Fruit fly (Drosophila melanogaster): ENCODE results near the gene Nnk.

Gene Nnk

DNA sequence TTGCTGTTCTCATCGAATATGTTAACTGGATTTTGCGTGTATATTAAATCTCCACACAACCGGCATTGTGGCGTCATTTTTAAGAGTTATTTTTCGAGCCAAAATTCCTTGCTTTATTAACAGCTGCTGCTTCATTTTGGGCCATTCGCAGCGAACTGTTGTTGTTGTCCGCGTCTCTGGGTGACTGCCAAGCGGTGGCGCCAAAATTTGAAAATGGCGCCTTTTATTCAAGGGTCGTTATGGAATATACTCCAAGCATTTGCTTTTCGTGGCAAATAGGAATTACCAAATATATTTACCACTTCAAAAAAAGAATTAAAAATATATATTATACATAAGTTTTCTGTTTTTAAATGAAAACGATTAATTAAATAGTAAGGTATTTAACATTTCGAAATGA, at the start of gene Nnk:
Gene Nnk (minus strand): TSS at position 158 of the 400 bp plus-strand sequence.
- TF ChIP-seq Sin3A (optimal IDR thresholded peaks at IDR 0.05) (no peak), h (optimal IDR thresholded peaks at IDR 0.05) (no peak), ttk (optimal IDR thresholded peaks at IDR 0.05) (no peak), psq (optimal IDR thresholded peaks at IDR 0.05) (no peak), Myc (optimal IDR thresholded peaks at IDR 0.05) (no peak), insv (optimal IDR thresholded peaks at IDR 0.05) (no peak)

DNA sequence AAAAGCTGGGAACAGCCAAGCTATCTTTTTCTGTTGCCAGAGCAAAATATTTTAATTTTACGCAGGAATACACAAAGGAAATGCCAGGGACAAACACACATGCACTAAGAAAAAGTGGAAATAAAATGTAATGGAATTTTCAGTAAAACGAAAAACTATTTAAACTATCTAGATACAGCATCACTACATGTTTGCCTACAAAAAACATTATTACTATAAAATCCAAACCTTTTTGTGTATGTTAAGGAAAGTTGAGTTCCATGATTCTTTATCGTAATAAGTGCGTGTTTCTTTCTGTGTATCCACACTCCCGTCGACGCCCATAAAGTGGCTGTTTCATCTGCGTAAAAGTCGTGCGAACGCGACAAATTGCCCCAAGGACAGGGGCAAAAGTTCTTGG, 44.1 kb upstream of the Nnk start:
- TF ChIP-seq h (optimal IDR thresholded peaks at IDR 0.05) = no peak
- TF ChIP-seq psq (optimal IDR thresholded peaks at IDR 0.05) = no peak
- TF ChIP-seq Myc (optimal IDR thresholded peaks at IDR 0.05) = no peak
- no peak for TF ChIP-seq ttk (optimal IDR thresholded peaks at IDR 0.05)
- no peak for TF ChIP-seq Sin3A (optimal IDR thresholded peaks at IDR 0.05)
- TF ChIP-seq insv (optimal IDR thresholded peaks at IDR 0.05) = no peak

DNA sequence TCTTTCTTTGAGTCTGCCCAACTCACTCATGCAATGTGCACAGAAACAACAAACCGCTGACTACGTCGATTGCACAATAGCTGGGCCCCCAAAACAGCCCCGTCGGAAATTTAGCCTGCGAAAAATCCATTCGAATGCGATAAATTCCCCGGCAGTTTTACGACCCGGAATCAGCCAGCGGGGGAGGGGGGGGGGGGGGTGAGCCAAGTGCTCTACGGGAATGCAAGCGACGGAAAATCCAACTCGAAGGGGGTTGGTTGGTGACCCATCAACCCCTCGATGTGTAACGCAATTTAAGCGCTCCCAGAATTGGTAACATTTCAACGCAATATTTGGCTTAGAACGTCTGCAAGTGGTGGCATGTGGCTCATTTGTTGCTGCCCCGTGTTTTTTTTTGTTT, 41.9 kb upstream of the Nnk start:
- TF ChIP-seq ttk (optimal IDR thresholded peaks at IDR 0.05) = no peak
- no peak for TF ChIP-seq insv (optimal IDR thresholded peaks at IDR 0.05)
- no peak for TF ChIP-seq Myc (optimal IDR thresholded peaks at IDR 0.05)
- TF ChIP-seq h (optimal IDR thresholded peaks at IDR 0.05) = no peak
- no peak for TF ChIP-seq Sin3A (optimal IDR thresholded peaks at IDR 0.05)
- TF ChIP-seq psq (optimal IDR thresholded peaks at IDR 0.05) = no peak

DNA sequence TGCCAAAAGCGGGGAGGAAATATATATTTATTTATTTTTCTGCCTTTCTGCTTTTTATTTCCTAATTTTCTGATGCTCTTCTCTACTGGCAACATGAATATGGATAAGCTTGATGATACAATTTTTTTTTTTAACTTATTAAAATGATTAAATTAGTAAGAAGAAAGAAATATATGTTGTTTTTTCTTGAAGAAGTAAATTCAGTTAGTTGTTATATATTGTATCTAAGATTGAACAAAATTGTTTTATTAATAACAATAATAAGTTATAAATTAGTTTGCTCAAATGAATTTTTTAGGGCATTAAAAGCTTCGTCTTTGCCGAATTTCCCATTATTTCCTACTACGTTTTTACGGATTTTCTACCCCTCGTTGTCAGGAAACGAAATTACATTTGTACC, 25.5 kb upstream of the Nnk start:
- TF ChIP-seq insv (optimal IDR thresholded peaks at IDR 0.05) (no peak), Sin3A (optimal IDR thresholded peaks at IDR 0.05) (no peak), ttk (optimal IDR thresholded peaks at IDR 0.05) (no peak), Myc (optimal IDR thresholded peaks at IDR 0.05) (no peak), psq (optimal IDR thresholded peaks at IDR 0.05) (no peak), h (optimal IDR thresholded peaks at IDR 0.05) (no peak)

DNA sequence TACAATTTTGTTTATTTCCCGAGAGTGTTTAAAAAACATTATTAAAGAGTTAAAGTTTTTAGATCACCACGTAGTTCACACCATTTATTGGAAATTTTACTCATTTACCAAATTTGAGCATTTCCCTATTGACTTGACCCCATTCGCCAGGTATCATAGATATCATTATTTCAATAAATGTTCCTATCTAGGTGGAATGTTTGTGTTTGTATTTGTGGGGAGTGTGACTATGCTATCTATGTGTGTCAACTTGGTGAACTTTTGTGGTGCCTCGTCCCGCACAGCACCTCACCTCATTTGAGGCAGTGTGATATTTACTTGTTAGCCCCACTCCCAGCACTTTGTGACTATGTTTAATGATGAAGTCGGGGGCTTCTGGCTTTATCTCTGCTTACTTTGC, 23.6 kb upstream of the Nnk start:
- TF ChIP-seq psq (optimal IDR thresholded peaks at IDR 0.05) (no peak), ttk (optimal IDR thresholded peaks at IDR 0.05) (no peak)

DNA sequence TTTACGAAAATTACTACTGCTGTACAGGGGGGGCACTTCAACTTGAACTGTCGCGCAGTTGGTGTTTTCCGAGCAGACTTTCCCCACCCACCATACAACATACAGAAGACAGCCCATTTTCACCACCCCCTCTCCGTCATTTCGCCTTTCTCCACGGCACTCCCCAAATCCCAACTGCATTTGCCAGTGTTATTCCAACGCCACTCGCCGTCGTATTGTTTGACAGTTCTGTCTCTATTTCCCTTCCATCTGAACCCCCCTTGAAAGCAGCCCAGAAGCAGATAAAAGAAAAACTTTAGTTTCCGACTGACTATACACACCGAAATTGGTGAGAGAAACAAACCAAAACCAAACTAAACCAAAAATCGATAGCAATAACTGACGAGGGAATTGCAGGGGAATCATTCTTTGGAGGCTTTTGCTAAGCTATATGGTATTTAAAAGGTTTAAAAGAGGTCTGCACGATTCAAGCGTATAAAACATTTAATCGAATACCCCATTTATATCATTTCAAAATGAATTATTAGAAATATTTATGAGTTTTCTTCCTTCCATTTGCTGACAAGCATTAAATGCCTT, 22.1 kb upstream of the Nnk start:
- TF ChIP-seq Sin3A (optimal IDR thresholded peaks at IDR 0.05) (no peak), insv (optimal IDR thresholded peaks at IDR 0.05) (no peak), Myc (optimal IDR thresholded peaks at IDR 0.05) (no peak), h (optimal IDR thresholded peaks at IDR 0.05) (no peak), ttk (optimal IDR thresholded peaks at IDR 0.05) (no peak), psq (optimal IDR thresholded peaks at IDR 0.05) (no peak)

DNA sequence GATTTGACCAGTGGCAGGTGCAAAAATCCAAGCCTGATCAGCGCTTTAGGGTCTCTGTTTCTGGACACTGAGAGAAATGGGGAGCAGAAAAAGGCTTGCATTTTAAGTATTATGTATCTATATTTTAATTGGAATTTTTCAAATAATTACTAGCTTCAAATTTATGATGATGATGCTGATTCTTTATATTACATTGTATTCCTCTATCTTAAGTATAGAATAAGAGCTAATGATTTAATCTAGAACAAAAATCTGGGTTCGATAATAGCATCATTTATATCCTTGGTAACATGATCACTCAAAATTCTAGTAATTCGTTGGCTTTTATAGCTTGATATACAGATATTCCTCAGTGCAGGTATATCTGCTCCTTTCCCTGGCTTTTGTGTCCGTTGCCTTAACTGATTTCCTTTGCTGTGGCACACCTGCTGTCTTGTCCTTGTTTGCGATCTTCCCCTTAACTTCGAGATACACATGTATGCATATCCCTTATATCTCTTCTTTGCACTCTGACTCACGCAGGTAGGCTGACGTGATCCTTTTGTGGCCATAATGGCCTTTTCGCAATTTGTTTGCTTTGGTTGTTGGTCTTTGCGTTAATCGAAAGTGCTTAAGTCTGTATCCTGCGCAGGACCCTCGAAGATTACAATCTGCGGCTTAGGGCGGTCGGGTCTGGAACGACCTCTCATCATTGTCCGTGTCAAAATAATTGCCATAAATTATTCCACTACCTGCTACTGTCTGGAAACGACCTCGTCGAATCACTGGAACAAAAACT, 20.9 kb upstream of the Nnk start:
- no peak for TF ChIP-seq h (optimal IDR thresholded peaks at IDR 0.05)
- TF ChIP-seq insv (optimal IDR thresholded peaks at IDR 0.05) = no peak
- no peak for TF ChIP-seq Myc (optimal IDR thresholded peaks at IDR 0.05)
- no peak for TF ChIP-seq psq (optimal IDR thresholded peaks at IDR 0.05)
- TF ChIP-seq ttk (optimal IDR thresholded peaks at IDR 0.05) = no peak
- no peak for TF ChIP-seq Sin3A (optimal IDR thresholded peaks at IDR 0.05)

DNA sequence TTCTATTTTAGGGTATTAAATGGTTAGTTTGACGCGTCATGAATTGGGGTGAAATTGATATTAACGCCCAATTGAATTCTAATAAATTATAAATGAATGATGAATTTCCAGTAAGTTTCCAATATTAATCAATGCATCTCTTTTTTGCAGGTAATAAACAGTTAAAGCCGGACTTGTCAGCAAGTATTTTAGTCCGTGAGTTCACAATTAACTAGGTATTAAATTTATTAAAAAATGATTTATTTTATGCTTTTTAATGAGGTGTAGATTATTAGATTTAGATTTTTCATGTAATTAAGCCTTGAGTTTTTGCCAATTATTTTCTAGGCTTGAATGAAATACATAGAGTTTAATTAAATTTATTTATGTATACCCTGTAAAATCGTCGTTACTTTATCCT, 16.7 kb upstream of the Nnk start:
- no peak for TF ChIP-seq h (optimal IDR thresholded peaks at IDR 0.05)

DNA sequence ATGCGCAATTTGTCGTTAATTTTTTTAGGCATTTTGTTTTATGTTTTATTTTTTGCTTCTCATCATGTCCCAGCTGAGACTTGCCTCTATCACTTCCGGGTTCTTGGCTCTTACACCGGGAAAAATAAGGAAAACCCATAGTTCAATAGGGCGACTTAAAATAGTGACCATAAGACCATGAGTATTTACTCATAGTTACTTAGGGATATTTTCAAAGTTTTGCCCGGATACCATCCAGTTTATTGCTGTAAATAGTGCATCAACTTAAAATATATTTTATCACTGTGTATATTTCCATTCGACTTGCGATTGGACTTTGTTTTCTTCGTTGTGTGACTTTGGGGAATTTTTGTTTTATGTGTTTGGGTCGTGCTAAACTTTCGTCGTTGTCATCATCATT, 13.8 kb upstream of the Nnk start:
- no peak for TF ChIP-seq Sin3A (optimal IDR thresholded peaks at IDR 0.05)
- no peak for TF ChIP-seq insv (optimal IDR thresholded peaks at IDR 0.05)
- no peak for TF ChIP-seq ttk (optimal IDR thresholded peaks at IDR 0.05)
- TF ChIP-seq Myc (optimal IDR thresholded peaks at IDR 0.05) = no peak
- TF ChIP-seq h (optimal IDR thresholded peaks at IDR 0.05) = no peak
- TF ChIP-seq psq (optimal IDR thresholded peaks at IDR 0.05) = no peak

DNA sequence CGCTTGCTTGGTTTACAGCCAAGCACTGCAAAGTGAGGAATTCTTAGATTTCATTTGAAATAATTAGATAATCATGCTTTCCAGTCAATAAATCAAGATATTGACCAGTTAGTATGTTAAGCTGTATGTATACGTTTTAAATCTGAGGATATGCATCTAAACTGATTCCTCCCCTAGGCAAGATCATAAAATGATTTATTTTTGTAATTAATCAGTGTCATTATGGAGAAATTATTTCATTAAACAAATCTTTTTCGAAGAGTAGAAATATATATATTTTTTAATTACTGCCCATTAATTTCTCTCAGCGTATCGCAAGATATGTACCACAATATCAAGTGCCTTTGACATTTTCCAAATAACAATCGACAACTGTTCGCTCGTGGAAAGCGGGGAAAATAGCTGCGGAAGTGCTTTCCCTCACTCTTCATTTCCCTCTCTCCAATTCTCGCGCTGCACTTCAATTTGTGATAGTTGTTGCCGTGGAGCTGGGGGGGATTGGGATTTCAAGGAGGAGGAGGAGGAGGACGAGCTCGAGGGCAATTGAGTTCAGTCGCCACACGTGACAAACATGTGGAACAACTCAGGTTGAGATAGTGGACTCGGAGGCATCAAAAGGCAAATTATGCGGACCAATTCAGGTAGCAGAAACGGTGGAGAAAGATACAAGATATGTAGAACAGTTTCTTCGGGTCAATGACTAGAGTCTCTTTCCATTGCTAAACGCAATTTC, 9.3 kb upstream of the Nnk start:
- TF ChIP-seq h (optimal IDR thresholded peaks at IDR 0.05) = no peak
- TF ChIP-seq Myc (optimal IDR thresholded peaks at IDR 0.05) = no peak
- TF ChIP-seq ttk (optimal IDR thresholded peaks at IDR 0.05) = no peak
- TF ChIP-seq Sin3A (optimal IDR thresholded peaks at IDR 0.05) = no peak
- no peak for TF ChIP-seq insv (optimal IDR thresholded peaks at IDR 0.05)
- TF ChIP-seq psq (optimal IDR thresholded peaks at IDR 0.05) = no peak

DNA sequence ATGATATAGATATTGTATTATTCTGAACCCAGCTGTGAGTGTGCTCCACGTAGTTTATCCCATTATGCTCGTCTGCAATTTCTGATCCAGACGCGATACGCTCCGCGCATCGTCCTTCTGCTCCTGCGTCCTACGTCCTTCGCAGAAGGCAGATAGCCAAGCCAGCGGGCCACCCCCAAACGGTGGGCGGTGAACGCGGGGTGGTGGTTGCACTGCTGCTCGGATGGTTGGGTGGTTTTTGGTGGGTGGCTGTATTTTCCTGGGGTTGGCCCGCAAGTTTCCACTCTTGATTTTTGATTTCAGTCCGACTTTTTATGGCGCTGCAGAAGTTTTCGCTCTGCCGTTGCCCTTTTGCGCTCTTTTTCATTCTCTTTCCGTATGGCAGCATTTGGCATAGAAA, 7.4 kb upstream of the Nnk start:
- no peak for TF ChIP-seq h (optimal IDR thresholded peaks at IDR 0.05)
- no peak for TF ChIP-seq psq (optimal IDR thresholded peaks at IDR 0.05)
- TF ChIP-seq ttk (optimal IDR thresholded peaks at IDR 0.05) = no peak
- no peak for TF ChIP-seq Sin3A (optimal IDR thresholded peaks at IDR 0.05)
- no peak for TF ChIP-seq Myc (optimal IDR thresholded peaks at IDR 0.05)
- TF ChIP-seq insv (optimal IDR thresholded peaks at IDR 0.05) = no peak

DNA sequence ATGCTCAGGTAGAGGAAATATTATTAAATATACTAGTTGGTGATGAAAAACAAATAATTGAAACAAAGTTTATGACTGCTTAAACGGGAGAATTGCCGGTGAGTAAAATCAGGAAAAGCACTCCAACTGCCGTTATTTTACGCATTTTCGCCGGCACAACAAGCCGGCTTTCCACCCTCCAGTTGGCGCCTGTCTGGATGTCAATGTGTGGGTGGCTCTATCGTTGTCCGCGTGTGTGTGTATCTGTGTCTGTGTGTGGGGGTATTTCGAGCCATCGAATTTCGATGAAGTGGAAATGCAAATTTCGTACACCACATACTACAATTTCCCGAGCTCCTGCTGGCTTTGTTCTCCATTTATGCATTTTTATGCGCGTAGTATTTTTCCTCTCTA, 6.7 kb upstream of the Nnk start:
- TF ChIP-seq Sin3A (optimal IDR thresholded peaks at IDR 0.05) = no peak
